Worm (Caenorhabditis elegans): ENCODE data around the gene C44C10.9.

DNA sequence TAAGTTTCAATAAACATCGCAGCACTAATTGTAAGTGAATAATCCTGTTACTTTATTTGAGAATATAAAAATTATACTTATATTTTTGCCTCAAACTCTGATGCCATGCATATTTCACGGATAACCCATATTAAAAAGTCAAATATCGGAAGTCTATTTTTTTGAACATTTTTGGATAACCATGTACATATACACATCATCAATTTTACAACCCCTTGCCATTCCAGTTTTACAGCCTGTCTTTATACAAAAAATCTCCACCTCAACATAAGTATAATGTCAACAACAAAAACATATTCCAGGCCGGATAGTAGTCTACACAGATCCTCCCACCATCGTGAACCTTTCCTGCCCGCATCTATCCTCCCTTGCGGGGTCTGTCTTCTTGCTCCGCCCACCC lies 32.1 kb downstream of the C44C10.9 start, which contains the start of gene hnd-1:
- TF ChIP-seq him-1 (tag; optimal IDR thresholded peaks at IDR 0.05), result no peak
- TF ChIP-seq W03F9.2 (tag; optimal IDR thresholded peaks at IDR 0.05), result no peak
